Fruit fly (Drosophila melanogaster) Kc167 (cell line): Measurements from ENCODE around the gene Edg84A.

ENCODE experiments used
- Myc ChIP-seq: fragments of >200 bp; optimal IDR thresholded peaks from 2 replicates; lab custom pipeline; 2017; ENCODE audit warnings: missing external identifiers
- h ChIP-seq: fragments of >200 bp; optimal IDR thresholded peaks from 3 replicates; lab custom pipeline; 2018; ENCODE audit warnings: missing external identifiers
- insv ChIP-seq: fragments of >200 bp; optimal IDR thresholded peaks from 3 replicates; lab custom pipeline; 2018; ENCODE audit warnings: missing external identifiers
- psq ChIP-seq: fragments of >200 bp; optimal IDR thresholded peaks from 2 replicates; lab custom pipeline; 2017; ENCODE audit warnings: missing external identifiers
- ttk ChIP-seq: sonication (Bioruptor generic); optimal IDR thresholded peaks from 2 replicates; lab custom pipeline; 2017; ENCODE audit warnings: missing external identifiers

DNA sequence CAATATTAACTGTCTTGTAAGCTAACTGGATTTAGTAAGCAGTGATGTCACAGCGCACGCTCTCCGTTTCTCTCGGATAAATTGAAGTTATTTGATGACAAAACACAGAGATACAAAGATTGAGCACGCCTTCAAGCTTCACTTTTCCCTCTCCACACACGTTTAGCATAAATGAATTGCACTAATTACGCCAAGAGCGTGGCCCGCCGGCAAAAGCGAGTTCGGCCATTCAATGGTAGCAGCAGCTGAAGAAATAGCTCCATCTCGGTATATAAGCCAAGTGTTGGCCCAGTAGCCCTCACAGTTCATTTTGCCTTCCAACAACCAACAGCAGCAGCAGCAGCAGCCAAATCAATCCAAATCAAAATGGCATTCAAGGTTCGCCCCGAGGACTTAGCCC lies 8.2 kb downstream of the Edg84A start, which contains the start of gene Ccp84Ad:
- no peak for TF ChIP-seq insv (lab: Kevin White, UChicago)
- TF ChIP-seq Myc (lab: Kevin White, UChicago): no peak
- no peak for TF ChIP-seq h (lab: Kevin White, UChicago)
- TF ChIP-seq psq: no peak
- no peak for TF ChIP-seq ttk (lab: Kevin White, UChicago)
